Fruit fly (Drosophila melanogaster): ENCODE measurements around the gene unc-119.

DNA sequence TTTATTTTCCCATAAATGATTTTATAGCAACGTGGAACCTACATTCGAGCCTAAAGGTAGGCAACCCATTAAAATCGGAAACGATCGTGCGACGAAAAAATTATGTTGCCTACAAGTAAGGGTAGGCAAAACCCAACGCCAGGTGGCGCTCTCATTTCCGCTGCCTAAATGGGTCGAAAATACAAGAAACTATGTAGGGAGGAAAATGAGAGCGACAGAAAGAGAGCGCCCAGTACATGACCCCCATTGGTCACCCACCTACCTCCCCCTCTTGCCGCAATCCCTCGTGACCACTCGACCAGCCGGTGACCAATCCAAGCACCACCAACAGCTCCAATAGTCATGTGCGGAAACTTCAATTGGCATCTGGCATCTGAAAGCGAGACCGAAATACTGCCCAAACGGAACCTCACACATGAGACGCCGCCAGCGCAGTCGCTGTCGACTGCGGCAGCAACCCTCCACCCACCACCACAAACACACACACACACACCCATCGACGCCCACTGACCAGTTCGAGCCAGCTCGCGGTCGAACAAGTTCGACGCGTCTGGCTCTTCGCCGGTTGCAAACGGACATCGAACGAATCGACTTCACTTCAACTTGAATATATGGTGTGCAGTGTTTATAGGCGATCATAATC, 49.0 kb downstream of the unc-119 start:
- TF ChIP-seq kay (GFP tag; ENCODE audit: borderline replicate concordance) = no peak
- TF ChIP-seq cnc (optimal IDR thresholded peaks at IDR 0.05) = no peak
- TF ChIP-seq CG11617 (GFP tag; optimal IDR thresholded peaks at IDR 0.05) = no peak
- TF ChIP-seq tj (GFP tag; optimal IDR thresholded peaks at IDR 0.05) = no peak
- TF ChIP-seq CG12768 (GFP tag; optimal IDR thresholded peaks at IDR 0.05) = no peak
- peak; percentile 2 for TF ChIP-seq toe (GFP tag; optimal IDR thresholded peaks at IDR 0.05)
- peak; percentile 13 for TF ChIP-seq pad (GFP tag; optimal IDR thresholded peaks at IDR 0.05)
- peak; percentile 17 for TF ChIP-seq Crg-1 (GFP tag; optimal IDR thresholded peaks at IDR 0.05)
- TF ChIP-seq CG5204 (GFP tag; optimal IDR thresholded peaks at IDR 0.05) = no peak
